Worm (Caenorhabditis elegans): ENCODE results near the gene B0391.14.

ce11 chrV:15629543-15629942 lies 29.9 kb upstream of the B0391.14 start, which contains the start of gene str-248:
- TF ChIP-seq elt-3 (tag; optimal IDR thresholded peaks at IDR 0.05) (no peak), nhr-76 (tag; optimal IDR thresholded peaks at IDR 0.05) (no peak), ama-1 (optimal IDR thresholded peaks at IDR 0.05) (no peak), unc-62 (GFP tag; optimal IDR thresholded peaks at IDR 0.05) (no peak), lin-39 (tag; optimal IDR thresholded peaks at IDR 0.05) (no peak), zag-1 (tag; optimal IDR thresholded peaks at IDR 0.05) (no peak), ZK546.5 (tag; optimal IDR thresholded peaks at IDR 0.05) (no peak), eor-1 (tag; optimal IDR thresholded peaks at IDR 0.05) (no peak)

Data from whole organism, L3 larva.